Fruit fly (Drosophila melanogaster) whole organism, embryonic: ENCODE measurements around the gene Dhod.

Experiments
- Aef1 ChIP-seq: fragments of 200-800 bp; sonication (Bioruptor generic); IDR thresholded peaks from 3 replicates; pipeline ENCODE4 v1.3.6; 2022; ENCODE audit warnings: missing biosample characterization, missing genetic modification characterization
- CG12071 ChIP-seq: fragments of 200-800 bp; sonication (Bioruptor generic); optimal IDR thresholded peaks from 3 replicates; lab custom pipeline; 2018; ENCODE audit warnings: missing biosample characterization, mild to moderate bottlenecking, missing genetic modification characterization
- CG34422 ChIP-seq: fragments of 200-800 bp; sonication (Bioruptor generic); IDR thresholded peaks from 3 replicates; pipeline ENCODE4 v1.3.6; 2022; ENCODE audit warnings: missing biosample characterization, missing genetic modification characterization
- HLHmδ ChIP-seq: fragments of 200-800 bp; sonication (Bioruptor generic); optimal IDR thresholded peaks from 2 replicates; lab custom pipeline; 2018; ENCODE audit warnings: missing biosample characterization, mild to moderate bottlenecking, missing genetic modification characterization, moderate library complexity

- TF ChIP-seq CG12071 (GFP tag; lab: Kevin White, UChicago) (no peak), HLHmδ (GFP tag; lab: Kevin White, UChicago) (no peak), Aef1 (GFP tag; lab: Robert Waterston, UW) (no peak), CG34422 (no peak)
These were observed 12.1 kb upstream of the Dhod start for dm6 chr3R:8664699-8665340.
